Fruit fly (Drosophila melanogaster) whole organism, prepupa: ENCODE results near the gene Ir94e.

Experiments used
- CG10631 ChIP-seq: fragments of 200-800 bp; sonication (Bioruptor generic); optimal IDR thresholded peaks from 2 replicates; lab custom pipeline; 2016; ENCODE audit warnings: missing biosample characterization, missing genetic modification characterization
- CG10669 ChIP-seq: fragments of 200-800 bp; sonication (Bioruptor generic); optimal IDR thresholded peaks from 3 replicates; lab custom pipeline; 2018; ENCODE audit warnings: missing biosample characterization, mild to moderate bottlenecking, missing genetic modification characterization, moderate library complexity
- CG11294 ChIP-seq: fragments of 200-800 bp; sonication (Bioruptor generic); IDR thresholded peaks from 2 replicates; pipeline ENCODE4 v1.3.6; 2022; ENCODE audit warnings: missing biosample characterization, missing genetic modification characterization
- CG15336 ChIP-seq: fragments of 200-800 bp; sonication (Bioruptor generic); IDR thresholded peaks from 2 replicates; pipeline ENCODE4 v1.3.6; 2022; ENCODE audit warnings: missing biosample characterization, missing genetic modification characterization
- CG16779 ChIP-seq: fragments of 200-800 bp; sonication (Bioruptor generic); optimal IDR thresholded peaks from 3 replicates; lab custom pipeline; 2017; ENCODE audit warnings: missing biosample characterization, mild to moderate bottlenecking, missing genetic modification characterization
- CG31627 ChIP-seq: fragments of 200-800 bp; sonication (Bioruptor generic); optimal IDR thresholded peaks from 3 replicates; lab custom pipeline; 2016; ENCODE audit warnings: missing biosample characterization, missing genetic modification characterization
- CG32006 ChIP-seq: fragments of 200-800 bp; sonication (Bioruptor generic); optimal IDR thresholded peaks from 3 replicates; lab custom pipeline; 2017; ENCODE audit warnings: missing biosample characterization, mild to moderate bottlenecking, missing genetic modification characterization
- CG34406 ChIP-seq: fragments of 200-800 bp; sonication (Bioruptor generic); optimal IDR thresholded peaks from 3 replicates; lab custom pipeline; 2016; ENCODE audit warnings: missing biosample characterization, missing genetic modification characterization
- CG3919 ChIP-seq: fragments of 200-800 bp; sonication (Bioruptor generic); optimal IDR thresholded peaks from 3 replicates; lab custom pipeline; 2016; ENCODE audit warnings: missing biosample characterization, missing genetic modification characterization
- CG4318 ChIP-seq: fragments of 200-800 bp; sonication (Bioruptor generic); optimal IDR thresholded peaks from 3 replicates; lab custom pipeline; 2017; ENCODE audit warnings: missing biosample characterization, mild to moderate bottlenecking, missing genetic modification characterization
- CG6276 ChIP-seq: fragments of 200-800 bp; sonication (Bioruptor generic); optimal IDR thresholded peaks from 2 replicates; lab custom pipeline; 2017; ENCODE audit warnings: missing biosample characterization, mild to moderate bottlenecking, missing genetic modification characterization
- CG6792 ChIP-seq: fragments of 200-800 bp; sonication (Bioruptor generic); optimal IDR thresholded peaks from 3 replicates; lab custom pipeline; 2016; ENCODE audit warnings: missing biosample characterization, missing genetic modification characterization
- CG7368 ChIP-seq: fragments of 200-800 bp; sonication (Bioruptor generic); optimal IDR thresholded peaks from 3 replicates; lab custom pipeline; 2016; ENCODE audit warnings: missing biosample characterization, missing genetic modification characterization
- CG8119 ChIP-seq: fragments of 200-800 bp; sonication (Bioruptor generic); IDR thresholded peaks from 3 replicates; pipeline ENCODE4 v1.3.6; 2022; ENCODE audit warnings: missing biosample characterization, missing genetic modification characterization
- CG8632 ChIP-seq: fragments of 200-800 bp; sonication (Bioruptor generic); optimal IDR thresholded peaks from 3 replicates; lab custom pipeline; 2016; ENCODE audit warnings: missing biosample characterization, missing genetic modification characterization
- Eip75B ChIP-seq: fragments of 200-800 bp; sonication (Bioruptor generic); optimal IDR thresholded peaks from 3 replicates; lab custom pipeline; 2016; ENCODE audit warnings: missing biosample characterization, missing genetic modification characterization
- Eip78C ChIP-seq: fragments of 200-800 bp; sonication (Bioruptor generic); peaks from one replicate; lab custom pipeline; 2016; ENCODE audit warnings: missing biosample characterization, missing genetic modification characterization
- Ets21C ChIP-seq: fragments of 200-800 bp; sonication (Bioruptor generic); optimal IDR thresholded peaks from 3 replicates; lab custom pipeline; 2016; ENCODE audit warnings: missing biosample characterization, missing genetic modification characterization
- Ets96B ChIP-seq: fragments of 200-800 bp; optimal IDR thresholded peaks from 2 replicates; lab custom pipeline; 2019; ENCODE audit warnings: missing biosample characterization, mild to moderate bottlenecking, missing genetic modification characterization, moderate library complexity
- Gug ChIP-seq: fragments of 200-800 bp; sonication (Bioruptor generic); IDR thresholded peaks from 2 replicates; pipeline ENCODE4 v1.3.6; 2022; ENCODE audit warnings: missing biosample characterization, missing genetic modification characterization
- Hr38 ChIP-seq: sonication (Bioruptor generic); optimal IDR thresholded peaks from 2 replicates; lab custom pipeline; 2016; ENCODE audit warnings: missing biosample characterization, missing genetic modification characterization
- Hr39 ChIP-seq: fragments of 200-800 bp; sonication (Bioruptor generic); optimal IDR thresholded peaks from 2 replicates; lab custom pipeline; 2016; ENCODE audit warnings: missing biosample characterization, missing genetic modification characterization
- Hr4 ChIP-seq: fragments of 200-800 bp; sonication (Bioruptor generic); optimal IDR thresholded peaks from 3 replicates; lab custom pipeline; 2016; ENCODE audit warnings: missing biosample characterization, missing genetic modification characterization
- Met ChIP-seq: fragments of 200-800 bp; sonication (Bioruptor generic); optimal IDR thresholded peaks from 3 replicates; lab custom pipeline; 2016; ENCODE audit warnings: missing biosample characterization, missing genetic modification characterization
- OdsH ChIP-seq: fragments of 200-800 bp; sonication (Bioruptor generic); optimal IDR thresholded peaks from 3 replicates; lab custom pipeline; 2016; ENCODE audit warnings: missing biosample characterization, missing genetic modification characterization
- Smox ChIP-seq: fragments of 200-800 bp; sonication (Bioruptor generic); optimal IDR thresholded peaks from 3 replicates; lab custom pipeline; 2016; ENCODE audit warnings: missing biosample characterization, missing genetic modification characterization
- Sox102F ChIP-seq: fragments of 200-800 bp; sonication (Bioruptor generic); optimal IDR thresholded peaks from 2 replicates; lab custom pipeline; 2016; ENCODE audit warnings: missing biosample characterization, mild to moderate bottlenecking, missing genetic modification characterization
- Sox14 ChIP-seq: fragments of 200-800 bp; sonication (Bioruptor generic); optimal IDR thresholded peaks from 3 replicates; lab custom pipeline; 2016; ENCODE audit warnings: missing biosample characterization, missing genetic modification characterization
- Sox15 ChIP-seq: fragments of 200-800 bp; sonication (Bioruptor generic); optimal IDR thresholded peaks from 3 replicates; lab custom pipeline; 2016; ENCODE audit warnings: missing biosample characterization, missing genetic modification characterization
- achi ChIP-seq: fragments of 200-800 bp; sonication (Bioruptor generic); optimal IDR thresholded peaks from 3 replicates; lab custom pipeline; 2016; ENCODE audit warnings: missing biosample characterization, missing genetic modification characterization
- acj6 ChIP-seq: fragments of 200-800 bp; sonication (Bioruptor generic); optimal IDR thresholded peaks from 3 replicates; lab custom pipeline; 2016; ENCODE audit warnings: missing biosample characterization, missing genetic modification characterization
- cyc ChIP-seq: fragments of 200-800 bp; sonication (Bioruptor generic); optimal IDR thresholded peaks from 3 replicates; lab custom pipeline; 2016; ENCODE audit warnings: missing biosample characterization, missing genetic modification characterization
- eg ChIP-seq: fragments of 200-800 bp; sonication (Bioruptor generic); IDR thresholded peaks from 3 replicates; pipeline ENCODE4 v1.3.6; 2022; ENCODE audit warnings: missing biosample characterization, missing genetic modification characterization
- esn ChIP-seq: fragments of 200-800 bp; sonication (Bioruptor generic); optimal IDR thresholded peaks from 2 replicates; lab custom pipeline; 2016; ENCODE audit warnings: missing biosample characterization, mild to moderate bottlenecking, missing genetic modification characterization, moderate library complexity
- fd59A ChIP-seq: fragments of 200-800 bp; sonication (Bioruptor generic); optimal IDR thresholded peaks from 2 replicates; lab custom pipeline; 2017; ENCODE audit warnings: missing biosample characterization, mild to moderate bottlenecking, missing genetic modification characterization, missing genetic modification reagents
- fd85E ChIP-seq: fragments of 200-800 bp; sonication (Bioruptor generic); optimal IDR thresholded peaks from 3 replicates; lab custom pipeline; 2016; ENCODE audit warnings: missing biosample characterization, missing genetic modification characterization
- fkh ChIP-seq: fragments of 200-800 bp; sonication (Bioruptor generic); optimal IDR thresholded peaks from 3 replicates; lab custom pipeline; 2017; ENCODE audit warnings: missing biosample characterization, mild to moderate bottlenecking, missing genetic modification characterization, moderate library complexity
- lz ChIP-seq: fragments of 200-800 bp; sonication (Bioruptor generic); optimal IDR thresholded peaks from 3 replicates; lab custom pipeline; 2016; ENCODE audit warnings: missing biosample characterization, missing genetic modification characterization
- net ChIP-seq: fragments of 200-800 bp; sonication (Bioruptor generic); optimal IDR thresholded peaks from 3 replicates; lab custom pipeline; 2016; ENCODE audit warnings: missing biosample characterization, missing genetic modification characterization
- pdm3 ChIP-seq: fragments of 200-800 bp; sonication (Bioruptor generic); optimal IDR thresholded peaks from 3 replicates; lab custom pipeline; 2016; ENCODE audit warnings: missing biosample characterization, missing genetic modification characterization
- salr ChIP-seq, 2 experiments: fragments of 200-800 bp; sonication (Bioruptor generic); optimal IDR thresholded peaks; 3 replicates each; lab custom pipeline; 2016 to 2018; ENCODE audit warnings: missing biosample characterization in 2 of 2, missing genetic modification characterization in 2 of 2, mild to moderate bottlenecking in 1 of 2
- ss ChIP-seq, 2 experiments: fragments of 200-800 bp; sonication (Bioruptor generic); optimal IDR thresholded peaks; 2 replicates in 1 of 2; 3 replicates in 1 of 2; lab custom pipeline; 2017 to 2018; ENCODE audit warnings: mild to moderate bottlenecking in 2 of 2, missing biosample characterization in 2 of 2, missing genetic modification characterization in 2 of 2, moderate library complexity in 1 of 2
- svp ChIP-seq: fragments of 200-800 bp; sonication (Bioruptor generic); peaks from one replicate; lab custom pipeline; 2016; ENCODE audit warnings: missing biosample characterization, missing genetic modification characterization
- topi ChIP-seq: fragments of 200-800 bp; sonication (Bioruptor generic); optimal IDR thresholded peaks from 3 replicates; lab custom pipeline; 2016; ENCODE audit warnings: missing biosample characterization, missing genetic modification characterization

The Ir94e gene

dm6 chr3R:23416579-23416978 lies 11.3 kb downstream of the Ir94e start (continued):
- peak; percentile 13 for TF ChIP-seq Ets21C (GFP tag; lab: Kevin White, UChicago)
- peak; percentile 78 for TF ChIP-seq eg (GFP tag; lab: Robert Waterston, UW)
- no peak for TF ChIP-seq Hr38
- peak; percentile 11 for TF ChIP-seq Eip75B (GFP tag; lab: Kevin White, UChicago)
- no peak for TF ChIP-seq CG10669
- no peak for TF ChIP-seq fkh (GFP tag; lab: Kevin White, UChicago)
- TF ChIP-seq net (GFP tag; lab: Kevin White, UChicago): peak; percentile 58
- TF ChIP-seq fd85E (GFP tag; lab: Kevin White, UChicago): no peak
- TF ChIP-seq Sox15 (GFP tag; lab: Kevin White, UChicago): no peak
- TF ChIP-seq CG6276: peak; percentile 80
- TF ChIP-seq CG6792 (GFP tag; lab: Kevin White, UChicago): peak; percentile 18

DNA sequence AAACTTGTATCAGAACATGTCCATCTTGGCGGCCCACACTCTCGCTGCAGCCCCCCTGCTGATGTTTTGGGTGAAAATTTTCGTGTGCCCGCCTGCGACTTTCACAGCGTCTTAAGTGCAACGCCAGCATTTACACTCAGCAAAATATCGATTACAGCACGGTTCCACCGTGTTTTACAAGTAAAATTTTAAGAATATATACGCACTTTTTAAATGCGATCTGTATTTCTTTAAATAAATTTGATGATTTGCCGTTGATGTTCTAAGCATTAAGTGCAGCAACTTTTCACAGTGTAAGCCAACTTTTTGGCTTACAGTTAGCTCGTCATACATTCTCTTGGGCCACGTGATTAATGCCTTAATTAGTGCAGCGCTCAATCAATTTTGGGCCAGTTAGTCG lies 12.3 kb downstream of the Ir94e start:
- peak; percentile 76 for TF ChIP-seq CG32006 (GFP tag; lab: Kevin White, UChicago)
- peak; percentile 50 for TF ChIP-seq Sox102F (GFP tag; lab: Kevin White, UChicago)
- TF ChIP-seq CG16779 (tag; lab: Kevin White, UChicago): no peak
- TF ChIP-seq CG10631 (GFP tag; lab: Kevin White, UChicago): no peak
- peak; percentile 36 for TF ChIP-seq esn
- TF ChIP-seq CG34406 (GFP tag; lab: Kevin White, UChicago): no peak
- TF ChIP-seq achi: peak; percentile 10
- TF ChIP-seq acj6: peak; percentile 20
- no peak for TF ChIP-seq ss (GFP tag; optimal IDR thresholded peaks at IDR 0.05; lab: Kevin White, UChicago)
- peak; percentile 69 for TF ChIP-seq svp (GFP tag; lab: Kevin White, UChicago)
- no peak for TF ChIP-seq CG8632 (GFP tag; lab: Kevin White, UChicago)
- no peak for TF ChIP-seq Ets96B
- TF ChIP-seq OdsH: peak; percentile 46
- peak in 1 of 2 experiments; percentile 0 for TF ChIP-seq salr (GFP tag; optimal IDR thresholded peaks at IDR 0.05; lab: Kevin White, UChicago)
- TF ChIP-seq topi (GFP tag; lab: Kevin White, UChicago): peak; percentile 38
- TF ChIP-seq Smox (GFP tag; lab: Kevin White, UChicago): peak; percentile 43
- TF ChIP-seq pdm3: peak; percentile 23
- TF ChIP-seq CG4318 (GFP tag; lab: Kevin White, UChicago): peak; percentile 37
- peak; percentile 68 for TF ChIP-seq Eip78C
- peak; percentile 30; the same call in 1 of the 2 replicates for TF ChIP-seq CG15336 (GFP tag; lab: Robert Waterston, UW)
- no peak for TF ChIP-seq Gug (GFP tag; lab: Robert Waterston, UW)
- peak; percentile 66 for TF ChIP-seq Hr4
- TF ChIP-seq Hr39 (GFP tag; lab: Kevin White, UChicago): peak; percentile 63
- peak; percentile 65 for TF ChIP-seq eg (GFP tag; lab: Robert Waterston, UW)
- TF ChIP-seq Sox14 (GFP tag; lab: Kevin White, UChicago): peak; percentile 12
- no peak for TF ChIP-seq CG11294 (GFP tag; lab: Robert Waterston, UW)
- peak; percentile 26 for TF ChIP-seq CG6276
- TF ChIP-seq cyc (GFP tag; lab: Kevin White, UChicago): peak; percentile 46
- TF ChIP-seq fd59A: no peak
- peak; percentile 63 for TF ChIP-seq CG31627 (GFP tag; lab: Kevin White, UChicago)
- no peak for TF ChIP-seq CG7368 (GFP tag; lab: Kevin White, UChicago)
- no peak for TF ChIP-seq lz (GFP tag; lab: Kevin White, UChicago)
- TF ChIP-seq Met (GFP tag; lab: Kevin White, UChicago): peak; percentile 61
- peak; percentile 60; the same call in 2 of the 3 replicates for TF ChIP-seq CG8119 (GFP tag; lab: Robert Waterston, UW)
- peak; percentile 30 for TF ChIP-seq CG3919 (GFP tag; lab: Kevin White, UChicago)
- no peak for TF ChIP-seq CG6792 (GFP tag; lab: Kevin White, UChicago)
